Worm (Caenorhabditis elegans) whole organism, early embryonic: ENCODE measurements around the gene C01G10.7.

Experiments
- B0310.2 ChIP-seq: sonication (generic microtip); optimal IDR thresholded peaks from 2 replicates; lab custom pipeline; 2016; ENCODE audit warnings: mild to moderate bottlenecking, missing genetic modification characterization, missing compliant biosample characterization
- F13C5.2 ChIP-seq: sonication (generic microtip); optimal IDR thresholded peaks from 2 replicates; lab custom pipeline; 2017; ENCODE audit warnings: mild to moderate bottlenecking, missing genetic modification characterization, inconsistent platforms, missing compliant biosample characterization
- ama-1 ChIP-seq: fragments of 150-350 bp; optimal IDR thresholded peaks from 2 replicates; lab custom pipeline; 2014
- ceh-13 ChIP-seq: fragments of 200-800 bp; sonication (Bioruptor generic); optimal IDR thresholded peaks from 2 replicates; lab custom pipeline; 2018; ENCODE audit warnings: mild to moderate bottlenecking, missing genetic modification characterization, missing compliant biosample characterization
- ceh-36 ChIP-seq: sonication (generic microtip); optimal IDR thresholded peaks from 2 replicates; lab custom pipeline; 2016; ENCODE audit warnings: missing genetic modification characterization, inconsistent platforms, missing compliant biosample characterization
- ets-7 ChIP-seq: sonication (generic microtip); optimal IDR thresholded peaks from 2 replicates; lab custom pipeline; 2016; ENCODE audit warnings: missing genotype, missing genetic modification characterization, missing compliant biosample characterization
- flt-1 ChIP-seq: fragments of 200-800 bp; sonication (Bioruptor generic); IDR thresholded peaks from 2 replicates; pipeline ENCODE4 v1.3.6; 2022; ENCODE audit warnings: missing genetic modification characterization, missing compliant biosample characterization
- hmbx-1 ChIP-seq: sonication (generic microtip); optimal IDR thresholded peaks from 2 replicates; lab custom pipeline; 2016; ENCODE audit warnings: mild to moderate bottlenecking, missing genetic modification characterization, missing compliant biosample characterization
- hmg-4 ChIP-seq: fragments of 200-800 bp; sonication (Bioruptor generic); optimal IDR thresholded peaks from 2 replicates; lab custom pipeline; 2018; ENCODE audit warnings: mild to moderate bottlenecking, missing genetic modification characterization, missing compliant biosample characterization
- scrt-1 ChIP-seq: fragments of 200-800 bp; sonication (Bioruptor generic); IDR thresholded peaks from 2 replicates; pipeline ENCODE4 v1.3.6; 2022; ENCODE audit warnings: missing genetic modification characterization, missing compliant biosample characterization
- sea-1 ChIP-seq: fragments of 200-800 bp; sonication (Bioruptor generic); conservative IDR thresholded peaks from 2 replicates; pipeline ENCODE4 v1.3.6; 2022; ENCODE audit warnings: missing genetic modification characterization, missing compliant biosample characterization
- tbx-11 ChIP-seq: fragments of 200-800 bp; sonication (Bioruptor generic); IDR thresholded peaks from 2 replicates; pipeline ENCODE4 v1.3.6; 2022; ENCODE audit warnings: missing genetic modification characterization, missing compliant biosample characterization
- tbx-37 ChIP-seq: fragments of 200-800 bp; sonication (Bioruptor generic); conservative IDR thresholded peaks from 2 replicates; pipeline ENCODE4 v1.3.6; 2022; ENCODE audit warnings: missing genetic modification reagents, missing genetic modification characterization, missing compliant biosample characterization
- tra-4 ChIP-seq: sonication (generic microtip); optimal IDR thresholded peaks from 2 replicates; lab custom pipeline; 2017; ENCODE audit warnings: missing genetic modification characterization, missing compliant biosample characterization

DNA sequence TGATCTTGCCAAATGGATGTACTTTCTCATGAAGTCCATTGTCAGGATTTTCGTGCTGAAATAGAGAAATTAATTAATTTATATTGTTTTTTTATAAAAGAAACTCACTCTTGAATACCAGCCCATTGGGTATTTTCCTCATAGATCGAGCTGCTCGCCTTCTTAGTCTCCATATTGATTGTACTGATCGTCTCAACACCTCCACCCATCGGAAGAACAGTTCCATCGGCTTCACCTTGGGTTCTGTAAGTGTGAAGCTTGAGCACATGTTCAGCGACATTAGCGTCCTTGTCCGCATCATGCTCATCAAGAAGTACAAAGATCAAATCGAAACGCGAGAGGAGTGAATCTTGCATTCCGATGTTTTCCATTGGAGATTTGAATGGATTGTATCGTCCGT is 27.8 kb upstream of the C01G10.7 start:
- TF ChIP-seq ama-1 (lab: Kevin White, UChicago) (no peak), ceh-13 (no peak), flt-1 (GFP tag; lab: Robert Waterston, UW) (no peak), hmbx-1 (tag; lab: Kevin White, UChicago) (no peak), tra-4 (tag; lab: Kevin White, UChicago) (no peak), B0310.2 (tag; lab: Kevin White, UChicago) (no peak), F13C5.2 (no peak), tbx-37 (GFP tag; lab: Robert Waterston, UW) (no peak), ceh-36 (tag; lab: Kevin White, UChicago) (no peak), scrt-1 (GFP tag; lab: Robert Waterston, UW) (no peak), sea-1 (GFP tag; lab: Robert Waterston, UW) (no peak), ets-7 (tag; lab: Kevin White, UChicago) (no peak), hmg-4 (GFP tag; lab: Kevin White, UChicago) (no peak), tbx-11 (GFP tag; lab: Robert Waterston, UW) (no peak)
